Worm (Caenorhabditis elegans): Measurements from ENCODE around the gene F25H9.6.

DNA sequence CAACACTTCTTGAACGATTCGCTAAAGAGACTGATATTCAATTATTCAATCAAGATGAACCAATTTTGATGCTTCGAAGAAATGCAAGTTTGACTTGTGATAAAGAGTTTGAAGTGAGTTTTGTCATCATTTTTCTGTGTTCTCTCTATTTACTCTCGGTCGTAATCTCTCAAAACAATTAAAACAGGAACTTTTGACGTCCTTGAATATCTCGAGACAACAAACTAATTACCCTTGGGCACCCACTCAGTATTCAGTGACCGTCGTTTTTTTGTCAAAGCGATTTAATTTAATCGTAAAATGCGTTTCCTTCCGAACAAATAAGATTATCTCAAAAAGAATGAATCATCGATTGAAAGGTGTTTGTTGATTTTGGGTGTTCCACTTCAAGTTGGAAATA is 4.0 kb downstream of the F25H9.6 start:
- TF ChIP-seq mef-2 (tag; optimal IDR thresholded peaks at IDR 0.05) (no peak), grh-1 (GFP tag; IDR thresholded peaks at IDR 0.05) (no peak), lin-39 (tag; optimal IDR thresholded peaks at IDR 0.05) (no peak), fkh-10 (GFP tag; optimal IDR thresholded peaks at IDR 0.05) (no peak)
